In genomic region chr3L:2733208-2733607, dm6 we compare ENCODE assay signal across 1 fruit fly cellular context.
TF ChIP-seq lines count a peak whose summit lies in the region.

No protein-coding gene starts in this region.

TF ChIP-seq in whole organism, embryonic, 481 proteins besides CTCF, POLR2A, EP300 and RAD21 (continued from another document):
- TF ChIP-seq CG16863 (GFP tag; optimal IDR thresholded peaks at IDR 0.05; lab: Kevin White, UChicago) (peak; percentile 52), tx (GFP tag; optimal IDR thresholded peaks at IDR 0.05; lab: Kevin White, UChicago) (peak; percentile 71), Lpt (GFP tag; optimal IDR thresholded peaks at IDR 0.05; lab: Kevin White, UChicago) (no peak), CG2678 (tag; optimal IDR thresholded peaks at IDR 0.05; lab: Kevin White, UChicago) (peak; percentile 73), chm (GFP tag; IDR thresholded peaks at IDR 0.05; lab: Robert Waterston, UW) (peak; percentile 68; the same call in 1 of the 2 replicates), sob (GFP tag; IDR thresholded peaks at IDR 0.05; lab: Robert Waterston, UW) (peak; percentile 83), CG13424 (tag; optimal IDR thresholded peaks at IDR 0.05; lab: Kevin White, UChicago) (peak; percentile 64), dati (GFP tag; IDR thresholded peaks at IDR 0.05; lab: Robert Waterston, UW) (0 out of 2 replicates have a peak, but pooled peaks have one; percentile 15), Bteb2 (GFP tag; optimal IDR thresholded peaks at IDR 0.05; lab: Kevin White, UChicago) (peak; percentile 67), onecut (GFP tag; IDR thresholded peaks at IDR 0.05; lab: Robert Waterston, UW) (peak; percentile 20; the same call in 1 of the 2 replicates), bbx (GFP tag; IDR thresholded peaks at IDR 0.05; lab: Robert Waterston, UW; ENCODE audit: partially characterized antibody) (no peak), abd-A (tag; optimal IDR thresholded peaks at IDR 0.05; lab: Kevin White, UChicago) (no peak), fu2 (GFP tag; optimal IDR thresholded peaks at IDR 0.05; lab: Kevin White, UChicago) (peak; percentile 78), prd (optimal IDR thresholded peaks at IDR 0.05; lab: Kevin White, UChicago) (no peak), prd (GFP tag; IDR thresholded peaks at IDR 0.05; lab: Robert Waterston, UW) (peak; percentile 76), hbn (GFP tag; IDR thresholded peaks at IDR 0.05; lab: Robert Waterston, UW; ENCODE audit: partially characterized antibody) (no peak), CG10366 (GFP tag; IDR thresholded peaks at IDR 0.05; lab: Robert Waterston, UW) (peak; percentile 73), Dip3 (GFP tag; optimal IDR thresholded peaks at IDR 0.05; lab: Kevin White, UChicago) (peak; percentile 49), insv (GFP tag; optimal IDR thresholded peaks at IDR 0.05; lab: Kevin White, UChicago) (no peak), CG1792 (GFP tag; optimal IDR thresholded peaks at IDR 0.05; lab: Kevin White, UChicago) (peak; percentile 31), sima (GFP tag; optimal IDR thresholded peaks at IDR 0.05; lab: Kevin White, UChicago) (peak; percentile 50), CG32767 (GFP tag; IDR thresholded peaks at IDR 0.05; lab: Robert Waterston, UW) (no peak), CG11398 (GFP tag; optimal IDR thresholded peaks at IDR 0.05; lab: Kevin White, UChicago) (peak; percentile 26), Bgb (GFP tag; IDR thresholded peaks at IDR 0.05; lab: Robert Waterston, UW; ENCODE audit: partially characterized antibody) (no peak), Rx (GFP tag; IDR thresholded peaks at IDR 0.05; lab: Robert Waterston, UW) (no peak), CG17829 (tag; optimal IDR thresholded peaks at IDR 0.05; lab: Kevin White, UChicago) (peak; percentile 48), p53 (GFP tag; optimal IDR thresholded peaks at IDR 0.05; lab: Kevin White, UChicago) (no peak), pb (GFP tag; optimal IDR thresholded peaks at IDR 0.05; lab: Kevin White, UChicago) (peak; percentile 25), Mad (GFP tag; optimal IDR thresholded peaks at IDR 0.05; lab: Kevin White, UChicago) (peak; percentile 39), CG12391 (tag; optimal IDR thresholded peaks at IDR 0.05; lab: Kevin White, UChicago) (peak; percentile 59), CG7556 (GFP tag; optimal IDR thresholded peaks at IDR 0.05; lab: Kevin White, UChicago) (peak; percentile 53), Sox102F (GFP tag; optimal IDR thresholded peaks at IDR 0.05; lab: Kevin White, UChicago) (peak; percentile 81)
